Worm (Caenorhabditis elegans) whole organism, L4 larva: Measurements from ENCODE around the gene C24H11.5.

Source experiments
- D1046.2 ChIP-seq: fragments of 200-800 bp; sonication (Bioruptor generic); IDR thresholded peaks from 2 replicates; pipeline ENCODE4 v1.3.6; 2022; ENCODE audit warnings: missing genetic modification characterization, missing compliant biosample characterization
- F26F4.8 ChIP-seq: fragments of 200-800 bp; sonication (Bioruptor generic); conservative IDR thresholded peaks from 2 replicates; pipeline ENCODE4 v1.3.6; 2022; ENCODE audit warnings: missing genetic modification characterization, missing compliant biosample characterization
- R02D3.7 ChIP-seq: fragments of 150-350 bp; sonication (generic microtip); optimal IDR thresholded peaks from 3 replicates; lab custom pipeline; 2014; ENCODE audit warnings: missing biosample characterization, missing genetic modification characterization
- T20F7.1 ChIP-seq: fragments of 200-800 bp; sonication (Bioruptor generic); optimal IDR thresholded peaks from 2 replicates; lab custom pipeline; 2018; ENCODE audit warnings: mild to moderate bottlenecking, missing genetic modification characterization, missing compliant biosample characterization
- T26A8.4 ChIP-seq: fragments of 200-800 bp; sonication (Bioruptor generic); IDR thresholded peaks from 2 replicates; pipeline ENCODE4 v1.3.6; 2022; ENCODE audit warnings: missing genetic modification characterization, missing compliant biosample characterization
- aha-1 ChIP-seq: fragments of 150-350 bp; peaks from one replicate; lab custom pipeline; 2014; ENCODE audit warnings: missing biosample characterization, missing genetic modification characterization
- ceh-28 ChIP-seq: fragments of 150-350 bp; optimal IDR thresholded peaks from 2 replicates; lab custom pipeline; 2014; ENCODE audit warnings: missing biosample characterization, missing genetic modification reagents, missing genetic modification characterization
- ceh-44 ChIP-seq: fragments of 200-800 bp; sonication (Bioruptor generic); IDR thresholded peaks from 2 replicates; pipeline ENCODE4 v1.3.6; 2022; ENCODE audit warnings: missing genetic modification reagents, missing genetic modification characterization, missing compliant biosample characterization
- ceh-82 ChIP-seq: sonication (generic microtip); optimal IDR thresholded peaks from 2 replicates; lab custom pipeline; 2017; ENCODE audit warnings: missing biosample characterization, missing genetic modification characterization
- daf-16 ChIP-seq, 3 experiments: sonication (generic microtip); optimal IDR thresholded peaks; 2 replicates each; lab custom pipeline; 2016 to 2017; ENCODE audit warnings: missing genetic modification characterization in 3 of 3, missing genetic modification reagents in 3 of 3, mild to moderate bottlenecking in 2 of 3, missing compliant biosample characterization in 2 of 3, missing biosample characterization in 1 of 3, moderate library complexity in 1 of 3
- daf-19 ChIP-seq: fragments of 200-800 bp; sonication (Bioruptor generic); conservative IDR thresholded peaks from 2 replicates; pipeline ENCODE4 v1.3.6; 2022; ENCODE audit warnings: missing genetic modification characterization, missing compliant biosample characterization
- daf-8 ChIP-seq: fragments of 200-800 bp; sonication (Bioruptor generic); IDR thresholded peaks from 2 replicates; pipeline ENCODE4 v1.3.6; 2022; ENCODE audit warnings: missing genetic modification characterization, missing compliant biosample characterization
- dmd-6 ChIP-seq: fragments of 200-800 bp; sonication (Bioruptor generic); IDR thresholded peaks from 2 replicates; pipeline ENCODE4 v1.3.6; 2022; ENCODE audit warnings: missing genetic modification reagents, missing genetic modification characterization, missing compliant biosample characterization
- dmd-8 ChIP-seq: fragments of 200-800 bp; sonication (Bioruptor generic); IDR thresholded peaks from 2 replicates; pipeline ENCODE4 v1.3.6; 2022; ENCODE audit warnings: missing genetic modification characterization, missing compliant biosample characterization
- fkh-10 ChIP-seq: fragments of 150-350 bp; optimal IDR thresholded peaks from 2 replicates; lab custom pipeline; 2014; ENCODE audit warnings: missing biosample characterization, missing genetic modification reagents, missing genetic modification characterization
- gei-8 ChIP-seq: fragments of 200-800 bp; sonication (Bioruptor generic); optimal IDR thresholded peaks from 2 replicates; lab custom pipeline; 2018; ENCODE audit warnings: mild to moderate bottlenecking, missing genetic modification characterization, missing compliant biosample characterization
- hif-1 ChIP-seq, 2 experiments: sonication (generic microtip); optimal IDR thresholded peaks; 2 replicates each; lab custom pipeline; 2016 to 2017; ENCODE audit warnings: missing compliant biosample characterization in 2 of 2, missing genetic modification characterization in 2 of 2, missing genetic modification reagents in 2 of 2, missing genotype in 2 of 2, mild to moderate bottlenecking in 1 of 2
- hmg-1.1 ChIP-seq: fragments of 200-800 bp; sonication (Bioruptor generic); IDR thresholded peaks from 2 replicates; pipeline ENCODE4 v1.3.6; 2022; ENCODE audit warnings: missing genetic modification reagents, missing genetic modification characterization, missing compliant biosample characterization
- lim-7 ChIP-seq: fragments of 200-800 bp; sonication (Bioruptor generic); IDR thresholded peaks from 2 replicates; pipeline ENCODE4 v1.3.6; 2022; ENCODE audit warnings: missing genetic modification characterization, missing compliant biosample characterization
- lin-15B ChIP-seq: fragments of 150-350 bp; sonication (generic microtip); optimal IDR thresholded peaks from 3 replicates; lab custom pipeline; 2014; ENCODE audit warnings: missing biosample characterization, missing genetic modification characterization
- lin-29 ChIP-seq: fragments of 200-800 bp; sonication (Bioruptor generic); IDR thresholded peaks from 2 replicates; pipeline ENCODE4 v1.3.6; 2022; ENCODE audit warnings: missing genetic modification reagents, missing genetic modification characterization, missing compliant biosample characterization
- lin-38 ChIP-seq: fragments of 200-800 bp; sonication (Bioruptor generic); IDR thresholded peaks from 2 replicates; pipeline ENCODE4 v1.3.6; 2022; ENCODE audit warnings: missing genetic modification reagents, missing genetic modification characterization, missing compliant biosample characterization
- lin-39 ChIP-seq: fragments of 150-350 bp; optimal IDR thresholded peaks from 2 replicates; lab custom pipeline; 2014; ENCODE audit warnings: missing biosample characterization, missing genetic modification reagents, missing genetic modification characterization
- lir-3 ChIP-seq: sonication (generic microtip); optimal IDR thresholded peaks from 2 replicates; lab custom pipeline; 2016; ENCODE audit warnings: mild to moderate bottlenecking, missing genetic modification characterization, missing compliant biosample characterization
- lsy-2 ChIP-seq, 2 experiments: fragments of 150-350 bp in 1 of 2; sonication (generic microtip) in 1 of 2; optimal IDR thresholded peaks; 2 replicates each; lab custom pipeline; 2014 to 2017; ENCODE audit warnings: missing biosample characterization in 2 of 2, missing genetic modification characterization in 2 of 2
- madf-9 ChIP-seq: fragments of 200-800 bp; sonication (Bioruptor generic); conservative IDR thresholded peaks from 2 replicates; pipeline ENCODE4 v1.3.6; 2022; ENCODE audit warnings: missing genetic modification reagents, missing genetic modification characterization, missing compliant biosample characterization
- mes-2 ChIP-seq: sonication (generic microtip); optimal IDR thresholded peaks from 2 replicates; lab custom pipeline; 2016; ENCODE audit warnings: missing genotype, mild to moderate bottlenecking, missing genetic modification characterization, missing compliant biosample characterization; ENCODE audit not compliant: poor library complexity, severe bottlenecking
- mxl-2 ChIP-seq: fragments of 200-800 bp; sonication (Bioruptor generic); conservative IDR thresholded peaks from 2 replicates; pipeline ENCODE4 v1.3.6; 2022; ENCODE audit warnings: missing genetic modification reagents, missing genetic modification characterization, missing compliant biosample characterization
- nhr-48 ChIP-seq: sonication (generic microtip); optimal IDR thresholded peaks from 2 replicates; lab custom pipeline; 2016; ENCODE audit warnings: mild to moderate bottlenecking, missing genetic modification characterization, missing compliant biosample characterization
- php-3 ChIP-seq: fragments of 200-800 bp; sonication (Bioruptor generic); IDR thresholded peaks from 2 replicates; pipeline ENCODE4 v1.3.6; 2022; ENCODE audit warnings: missing genetic modification reagents, missing genetic modification characterization, missing compliant biosample characterization
- pqm-1 ChIP-seq: sonication (generic microtip); optimal IDR thresholded peaks from 2 replicates; lab custom pipeline; 2017; ENCODE audit warnings: missing biosample characterization, missing genetic modification characterization
- set-16 ChIP-seq: fragments of 200-800 bp; sonication (Bioruptor generic); IDR thresholded peaks from 2 replicates; pipeline ENCODE4 v1.3.6; 2022; ENCODE audit warnings: missing genetic modification reagents, missing genetic modification characterization, missing compliant biosample characterization
- snpc-1.2 ChIP-seq: fragments of 200-800 bp; sonication (Bioruptor generic); IDR thresholded peaks from 2 replicates; pipeline ENCODE4 v1.3.6; 2022; ENCODE audit warnings: missing genetic modification reagents, missing genetic modification characterization, missing compliant biosample characterization
- snpc-4 ChIP-seq: fragments of 150-350 bp; optimal IDR thresholded peaks from 2 replicates; lab custom pipeline; 2014; ENCODE audit warnings: missing biosample characterization, missing genetic modification characterization
- spr-3 ChIP-seq: fragments of 200-800 bp; sonication (Bioruptor generic); optimal IDR thresholded peaks from 2 replicates; lab custom pipeline; 2018; ENCODE audit warnings: mild to moderate bottlenecking, missing genetic modification characterization, missing compliant biosample characterization
- tag-97 ChIP-seq: fragments of 200-800 bp; sonication (Bioruptor generic); IDR thresholded peaks from 2 replicates; pipeline ENCODE4 v1.3.6; 2022; ENCODE audit warnings: missing genetic modification characterization, missing compliant biosample characterization
- tra-1 ChIP-seq: fragments of 200-800 bp; sonication (Bioruptor generic); IDR thresholded peaks from 2 replicates; pipeline ENCODE4 v1.3.6; 2022; ENCODE audit warnings: missing genetic modification reagents, missing genetic modification characterization, missing compliant biosample characterization
- zip-2 ChIP-seq: fragments of 150-350 bp; optimal IDR thresholded peaks from 2 replicates; lab custom pipeline; 2014; ENCODE audit warnings: missing biosample characterization, missing genetic modification characterization

Gene C24H11.5

ce11 chrIII:11826118-11826517, 46.1 kb downstream of the C24H11.5 start, which contains the start of gene rsp-8:
Gene rsp-8, plus strand, starts transcription at chrIII:11826418.
- no peak for TF ChIP-seq zip-2 (tag; lab: Kevin White, UChicago)
- TF ChIP-seq madf-9, result no peak
- no peak for TF ChIP-seq hmg-1.1 (GFP tag; lab: Robert Waterston, UW)
- TF ChIP-seq tra-1 (GFP tag; lab: Robert Waterston, UW), result no peak
- no peak for TF ChIP-seq mxl-2 (GFP tag; lab: Robert Waterston, UW)
- no peak for TF ChIP-seq R02D3.7 (tag; lab: Kevin White, UChicago)
- no peak for TF ChIP-seq tag-97
- no peak for TF ChIP-seq php-3 (GFP tag; lab: Robert Waterston, UW)
- no peak for TF ChIP-seq nhr-48 (tag; lab: Kevin White, UChicago)
- TF ChIP-seq snpc-4 (tag; lab: Kevin White, UChicago), result no peak
- no peak for TF ChIP-seq pqm-1 (tag; lab: Kevin White, UChicago)
- no peak for TF ChIP-seq dmd-8 (GFP tag; lab: Robert Waterston, UW)
- no peak for TF ChIP-seq ceh-82
- no peak for TF ChIP-seq lsy-2 (tag; optimal IDR thresholded peaks at IDR 0.05; lab: Kevin White, UChicago)
- no peak for TF ChIP-seq daf-8 (GFP tag; lab: Robert Waterston, UW)
- no peak for TF ChIP-seq lin-15B (tag; lab: Kevin White, UChicago)
- no peak for TF ChIP-seq lir-3
- TF ChIP-seq D1046.2 (GFP tag; lab: Robert Waterston, UW), result no peak
- TF ChIP-seq mes-2 (tag; lab: Kevin White, UChicago), result no peak
- no peak for TF ChIP-seq ceh-28
- TF ChIP-seq, all 104 proteins: peak for 0

- TF ChIP-seq lin-29 (GFP tag; lab: Robert Waterston, UW) (no peak), T20F7.1 (GFP tag; lab: Kevin White, UChicago) (no peak), zip-2 (tag; lab: Kevin White, UChicago) (no peak), daf-19 (no peak), lin-38 (GFP tag; lab: Robert Waterston, UW) (no peak), snpc-4 (tag; lab: Kevin White, UChicago) (no peak), ceh-44 (no peak), lin-39 (tag; lab: Kevin White, UChicago) (no peak), spr-3 (GFP tag; lab: Kevin White, UChicago) (no peak), dmd-6 (no peak), mes-2 (tag; lab: Kevin White, UChicago) (no peak), T26A8.4 (GFP tag; lab: Robert Waterston, UW) (no peak), fkh-10 (GFP tag; lab: Kevin White, UChicago) (no peak), lim-7 (no peak), tag-97 (no peak), F26F4.8 (GFP tag; lab: Robert Waterston, UW) (no peak)
These were observed 49.0 kb downstream of the C24H11.5 start for ce11 chrIII:11829062-11829461.

- TF ChIP-seq R02D3.7 (tag; lab: Kevin White, UChicago) (no peak), daf-16 (GFP tag; optimal IDR thresholded peaks at IDR 0.05; lab: Kevin White, UChicago) (no peak), daf-16 (tag; optimal IDR thresholded peaks at IDR 0.05; lab: Kevin White, UChicago) (no peak), hif-1 (tag; optimal IDR thresholded peaks at IDR 0.05; lab: Kevin White, UChicago) (no peak), snpc-1.2 (GFP tag; lab: Robert Waterston, UW) (peak; percentile 7; the same call in 1 of the 2 replicates), gei-8 (peak; percentile 13), aha-1 (tag; lab: Kevin White, UChicago) (peak; percentile 24), set-16 (GFP tag; lab: Robert Waterston, UW) (peak; percentile 91)
These were observed 49.7 kb downstream of the C24H11.5 start for ce11 chrIII:11829585-11830195.
